Worm (Caenorhabditis elegans): ENCODE measurements around the gene sra-11.

ce11 chrII:10867219-10867618 is 42.9 kb downstream of the sra-11 start:
- TF ChIP-seq ces-1 (GFP tag; optimal IDR thresholded peaks at IDR 0.05): no peak
- TF ChIP-seq snpc-4 (tag; optimal IDR thresholded peaks at IDR 0.05): no peak
- TF ChIP-seq nhr-237 (tag; optimal IDR thresholded peaks at IDR 0.05): no peak
- peak; percentile 90 for TF ChIP-seq C04F5.9 (tag; optimal IDR thresholded peaks at IDR 0.05)
- no peak for TF ChIP-seq nhr-77 (tag; optimal IDR thresholded peaks at IDR 0.05)

All from whole organism, L1 larva.